Worm (Caenorhabditis elegans) whole organism, young adult: ENCODE data around the gene dhs-19.
A peak's percentile ranks its signal among the peaks of the same experiment; 100 is the strongest.

Experiments
- B0019.2 ChIP-seq: fragments of 200-800 bp; sonication (Bioruptor generic); conservative IDR thresholded peaks from 2 replicates; pipeline ENCODE4 v1.3.6; 2022; ENCODE audit warnings: missing genetic modification reagents, missing genetic modification characterization, missing compliant biosample characterization
- B0336.3 ChIP-seq: fragments of 200-800 bp; sonication (Bioruptor generic); IDR thresholded peaks from 2 replicates; pipeline ENCODE4 v1.3.6; 2022; ENCODE audit warnings: missing genetic modification characterization, missing compliant biosample characterization
- C17E4.6 ChIP-seq: fragments of 200-800 bp; sonication (Bioruptor generic); IDR thresholded peaks from 2 replicates; pipeline ENCODE4 v1.3.6; 2022; ENCODE audit warnings: missing genetic modification reagents, missing genetic modification characterization, missing compliant biosample characterization
- D2030.7 ChIP-seq: fragments of 200-800 bp; sonication (Bioruptor generic); IDR thresholded peaks from 2 replicates; pipeline ENCODE4 v1.3.6; 2022; ENCODE audit warnings: missing genetic modification reagents, missing genetic modification characterization, missing compliant biosample characterization
- F22D6.2 ChIP-seq: sonication (generic microtip); optimal IDR thresholded peaks from 2 replicates; lab custom pipeline; 2016; ENCODE audit warnings: mild to moderate bottlenecking, missing genetic modification characterization, missing compliant biosample characterization
- F23B12.7 ChIP-seq: sonication (generic microtip); optimal IDR thresholded peaks from 2 replicates; lab custom pipeline; 2017; ENCODE audit warnings: missing genetic modification characterization, mild to moderate bottlenecking, missing compliant biosample characterization, antibody characterized with exemption, moderate library complexity; ENCODE audit not compliant: insufficient read depth
- F33H1.4 ChIP-seq: fragments of 200-800 bp; sonication (Bioruptor generic); IDR thresholded peaks from 2 replicates; pipeline ENCODE4 v1.3.6; 2022; ENCODE audit warnings: missing genetic modification reagents, missing genetic modification characterization, missing compliant biosample characterization
- F49E8.2 ChIP-seq: sonication (generic microtip); optimal IDR thresholded peaks from 3 replicates; lab custom pipeline; 2017; ENCODE audit warnings: missing genetic modification characterization, mild to moderate bottlenecking, missing compliant biosample characterization, antibody characterized with exemption, moderate library complexity; ENCODE audit not compliant: insufficient read depth
- F55B11.4 ChIP-seq: sonication (generic microtip); optimal IDR thresholded peaks from 2 replicates; lab custom pipeline; 2016; ENCODE audit warnings: missing compliant biosample characterization, missing genetic modification characterization, borderline replicate concordance; ENCODE audit not compliant: insufficient read depth
- K12H6.12 ChIP-seq: fragments of 200-800 bp; sonication (Bioruptor generic); optimal IDR thresholded peaks from 2 replicates; lab custom pipeline; 2018; ENCODE audit warnings: mild to moderate bottlenecking, missing genetic modification characterization, missing compliant biosample characterization
- Y56A3A.18 ChIP-seq: fragments of 200-800 bp; sonication (Bioruptor generic); IDR thresholded peaks from 2 replicates; pipeline ENCODE4 v1.3.6; 2022; ENCODE audit warnings: missing genetic modification reagents, missing genetic modification characterization, missing compliant biosample characterization
- Y79H2A.3 ChIP-seq: fragments of 200-800 bp; sonication (Bioruptor generic); conservative IDR thresholded peaks from 2 replicates; pipeline ENCODE4 v1.3.6; 2022; ENCODE audit warnings: missing genetic modification reagents, missing genetic modification characterization, missing compliant biosample characterization
- Y95B8A.8 ChIP-seq: fragments of 200-800 bp; sonication (Bioruptor generic); IDR thresholded peaks from 2 replicates; pipeline ENCODE4 v1.3.6; 2022; ENCODE audit warnings: missing genetic modification reagents, missing genetic modification characterization, missing compliant biosample characterization
- ZK185.1 ChIP-seq: sonication (generic microtip); optimal IDR thresholded peaks from 2 replicates; lab custom pipeline; 2016; ENCODE audit warnings: mild to moderate bottlenecking, missing genetic modification characterization, missing compliant biosample characterization; ENCODE audit not compliant: poor library complexity, severe bottlenecking
- akir-1 ChIP-seq: fragments of 200-800 bp; sonication (Bioruptor generic); optimal IDR thresholded peaks from 2 replicates; lab custom pipeline; 2018; ENCODE audit warnings: mild to moderate bottlenecking, missing genetic modification characterization, moderate library complexity, missing compliant biosample characterization
- aptf-2 ChIP-seq: fragments of 200-800 bp; sonication (Bioruptor generic); conservative IDR thresholded peaks from 2 replicates; pipeline ENCODE4 v1.3.6; 2022; ENCODE audit warnings: missing genetic modification reagents, missing genetic modification characterization, missing compliant biosample characterization
- aptf-3 ChIP-seq: fragments of 200-800 bp; sonication (Bioruptor generic); IDR thresholded peaks from 2 replicates; pipeline ENCODE4 v1.3.6; 2022; ENCODE audit warnings: missing genetic modification characterization, missing compliant biosample characterization
- attf-3 ChIP-seq: fragments of 200-800 bp; sonication (Bioruptor generic); conservative IDR thresholded peaks from 2 replicates; pipeline ENCODE4 v1.3.6; 2022; ENCODE audit warnings: missing genetic modification reagents, missing genetic modification characterization, missing compliant biosample characterization
- attf-5 ChIP-seq: fragments of 200-800 bp; sonication (Bioruptor generic); optimal IDR thresholded peaks from 2 replicates; lab custom pipeline; 2018; ENCODE audit warnings: mild to moderate bottlenecking, missing genetic modification characterization, missing compliant biosample characterization
- attf-6 ChIP-seq: fragments of 200-800 bp; sonication (Bioruptor generic); IDR thresholded peaks from 2 replicates; pipeline ENCODE4 v1.3.6; 2022; ENCODE audit warnings: missing genetic modification reagents, missing genetic modification characterization, missing compliant biosample characterization
- ceh-40 ChIP-seq: fragments of 200-800 bp; sonication (Bioruptor generic); IDR thresholded peaks from 2 replicates; pipeline ENCODE4 v1.3.6; 2022; ENCODE audit warnings: missing genetic modification characterization, missing compliant biosample characterization
- ceh-91 ChIP-seq: fragments of 200-800 bp; sonication (Bioruptor generic); IDR thresholded peaks from 2 replicates; pipeline ENCODE4 v1.3.6; 2022; ENCODE audit warnings: missing genetic modification reagents, missing genetic modification characterization, missing compliant biosample characterization
- chd-7 ChIP-seq: sonication (generic microtip); optimal IDR thresholded peaks from 2 replicates; lab custom pipeline; 2016; ENCODE audit warnings: mild to moderate bottlenecking, missing genetic modification characterization, moderate library complexity, missing compliant biosample characterization
- die-1 ChIP-seq: sonication (generic microtip); optimal IDR thresholded peaks from 2 replicates; lab custom pipeline; 2016; ENCODE audit warnings: missing genotype, mild to moderate bottlenecking, missing genetic modification characterization, missing compliant biosample characterization
- dpl-1 ChIP-seq: fragments of 150-350 bp; optimal IDR thresholded peaks from 2 replicates; lab custom pipeline; 2014; ENCODE audit warnings: missing biosample characterization, missing genetic modification reagents, missing genetic modification characterization
- efl-1 ChIP-seq: fragments of 150-350 bp; optimal IDR thresholded peaks from 2 replicates; lab custom pipeline; 2014; ENCODE audit warnings: missing biosample characterization, missing genetic modification reagents, missing genetic modification characterization
- egl-44 ChIP-seq: fragments of 200-800 bp; sonication (Bioruptor generic); IDR thresholded peaks from 2 replicates; pipeline ENCODE4 v1.3.6; 2022; ENCODE audit warnings: missing genetic modification reagents, missing genetic modification characterization, missing compliant biosample characterization
- egrh-3 ChIP-seq: fragments of 200-800 bp; sonication (Bioruptor generic); IDR thresholded peaks from 2 replicates; pipeline ENCODE4 v1.3.6; 2022; ENCODE audit warnings: missing genetic modification reagents, missing genetic modification characterization, missing compliant biosample characterization
- ekl-4 ChIP-seq: fragments of 200-800 bp; sonication (Bioruptor generic); IDR thresholded peaks from 2 replicates; pipeline ENCODE4 v1.3.6; 2022; ENCODE audit warnings: missing genetic modification reagents, missing genetic modification characterization, missing compliant biosample characterization
- fkh-3 ChIP-seq: sonication (generic microtip); optimal IDR thresholded peaks from 2 replicates; lab custom pipeline; 2016; ENCODE audit warnings: mild to moderate bottlenecking, missing genetic modification characterization, missing compliant biosample characterization
- hlh-12 ChIP-seq: sonication (generic microtip); optimal IDR thresholded peaks from 2 replicates; lab custom pipeline; 2016; ENCODE audit warnings: missing genetic modification characterization, missing compliant biosample characterization
- hrde-1 ChIP-seq: sonication (generic microtip); optimal IDR thresholded peaks from 2 replicates; lab custom pipeline; 2016; ENCODE audit warnings: missing genetic modification characterization, mild to moderate bottlenecking, missing compliant biosample characterization, moderate library complexity, missing genotype, missing genetic modification reagents, borderline replicate concordance
- lsl-1 ChIP-seq: fragments of 200-800 bp; sonication (Bioruptor generic); optimal IDR thresholded peaks from 2 replicates; lab custom pipeline; 2018; ENCODE audit warnings: mild to moderate bottlenecking, missing genetic modification characterization, moderate library complexity, missing compliant biosample characterization
- mxl-1 ChIP-seq: sonication (generic microtip); optimal IDR thresholded peaks from 2 replicates; lab custom pipeline; 2016; ENCODE audit warnings: missing genetic modification characterization, missing compliant biosample characterization
- nfya-1 ChIP-seq: sonication (generic microtip); optimal IDR thresholded peaks from 2 replicates; lab custom pipeline; 2017; ENCODE audit warnings: antibody characterized with exemption, missing compliant biosample characterization, missing genetic modification characterization, borderline replicate concordance; ENCODE audit not compliant: insufficient read depth
- nhr-90 ChIP-seq: sonication (generic microtip); optimal IDR thresholded peaks from 2 replicates; lab custom pipeline; 2016; ENCODE audit warnings: missing genotype, mild to moderate bottlenecking, missing genetic modification characterization, missing compliant biosample characterization
- sea-2 ChIP-seq: fragments of 200-800 bp; sonication (Bioruptor generic); IDR thresholded peaks from 2 replicates; pipeline ENCODE4 v1.3.6; 2022; ENCODE audit warnings: missing genetic modification characterization, missing compliant biosample characterization
- snpc-1.3 ChIP-seq: sonication (generic microtip); optimal IDR thresholded peaks from 2 replicates; lab custom pipeline; 2017; ENCODE audit warnings: missing genetic modification characterization, mild to moderate bottlenecking, missing compliant biosample characterization, antibody characterized with exemption, moderate library complexity, missing genotype, missing genetic modification reagents; ENCODE audit not compliant: insufficient read depth
- somi-1 ChIP-seq: fragments of 200-800 bp; sonication (Bioruptor generic); optimal IDR thresholded peaks from 2 replicates; lab custom pipeline; 2018; ENCODE audit warnings: mild to moderate bottlenecking, missing genetic modification characterization, missing compliant biosample characterization
- tbp1 ChIP-seq: fragments of 200-800 bp; sonication (Bioruptor generic); optimal IDR thresholded peaks from 2 replicates; lab custom pipeline; 2018; ENCODE audit warnings: mild to moderate bottlenecking, missing genetic modification characterization, missing compliant biosample characterization
- tbx-9 ChIP-seq: sonication (generic microtip); optimal IDR thresholded peaks from 2 replicates; lab custom pipeline; 2016; ENCODE audit warnings: borderline replicate concordance, missing genetic modification characterization, inconsistent platforms, missing compliant biosample characterization
- tlf-1 ChIP-seq: fragments of 200-800 bp; sonication (Bioruptor generic); optimal IDR thresholded peaks from 2 replicates; lab custom pipeline; 2018; ENCODE audit warnings: mild to moderate bottlenecking, missing genetic modification characterization, missing compliant biosample characterization
- unc-130 ChIP-seq: sonication (generic microtip); optimal IDR thresholded peaks from 2 replicates; lab custom pipeline; 2016; ENCODE audit warnings: missing genetic modification reagents, missing genetic modification characterization, missing compliant biosample characterization
- ztf-26 ChIP-seq: sonication (generic microtip); optimal IDR thresholded peaks from 2 replicates; lab custom pipeline; 2017; ENCODE audit warnings: missing genetic modification characterization, missing compliant biosample characterization

dhs-19 gene

DNA sequence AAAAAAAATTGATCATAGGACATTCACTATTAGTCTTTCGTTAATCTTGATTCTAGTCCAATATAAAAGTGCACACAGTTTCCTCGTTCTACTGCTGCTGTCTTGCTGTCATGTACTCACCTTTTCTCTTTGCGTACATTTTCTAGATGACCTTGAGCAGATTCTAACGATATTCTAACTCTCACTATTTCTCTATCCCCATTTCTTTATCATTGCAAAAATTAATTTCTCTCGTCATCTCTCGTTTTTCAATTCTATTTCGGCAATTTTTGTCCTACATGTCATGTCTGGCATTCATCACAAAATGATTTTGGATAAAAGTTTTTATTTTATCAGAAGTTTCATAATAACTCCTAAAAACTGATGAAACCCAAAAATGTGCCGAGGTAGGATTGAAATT is 18.5 kb upstream of the dhs-19 start, which contains the start of gene ttll-5:
ttll-5 (plus strand) TSS at position 288 of the 400 bp plus-strand sequence.
- TF ChIP-seq F22D6.2 (tag; lab: Kevin White, UChicago): no peak
- no peak for TF ChIP-seq aptf-3 (GFP tag; lab: Robert Waterston, UW)
- TF ChIP-seq chd-7 (tag; lab: Kevin White, UChicago): no peak
- no peak for TF ChIP-seq hlh-12 (tag; lab: Kevin White, UChicago)
- TF ChIP-seq nfya-1 (tag; lab: Kevin White, UChicago): no peak
- no peak for TF ChIP-seq aptf-2 (GFP tag; lab: Robert Waterston, UW)
- TF ChIP-seq attf-6 (GFP tag; lab: Robert Waterston, UW): no peak
- no peak for TF ChIP-seq F33H1.4
- no peak for TF ChIP-seq Y56A3A.18
- no peak for TF ChIP-seq akir-1 (GFP tag; lab: Kevin White, UChicago)
- no peak for TF ChIP-seq hrde-1 (tag; lab: Kevin White, UChicago)
- no peak for TF ChIP-seq dpl-1 (GFP tag; lab: Kevin White, UChicago)
- no peak for TF ChIP-seq mxl-1
- TF ChIP-seq fkh-3 (tag; lab: Kevin White, UChicago): no peak
- no peak for TF ChIP-seq somi-1
- TF ChIP-seq F23B12.7 (tag; lab: Kevin White, UChicago): no peak
- no peak for TF ChIP-seq C17E4.6 (GFP tag; lab: Robert Waterston, UW)
- no peak for TF ChIP-seq F55B11.4 (tag; lab: Kevin White, UChicago)
- TF ChIP-seq tbx-9 (tag; lab: Kevin White, UChicago): no peak

DNA sequence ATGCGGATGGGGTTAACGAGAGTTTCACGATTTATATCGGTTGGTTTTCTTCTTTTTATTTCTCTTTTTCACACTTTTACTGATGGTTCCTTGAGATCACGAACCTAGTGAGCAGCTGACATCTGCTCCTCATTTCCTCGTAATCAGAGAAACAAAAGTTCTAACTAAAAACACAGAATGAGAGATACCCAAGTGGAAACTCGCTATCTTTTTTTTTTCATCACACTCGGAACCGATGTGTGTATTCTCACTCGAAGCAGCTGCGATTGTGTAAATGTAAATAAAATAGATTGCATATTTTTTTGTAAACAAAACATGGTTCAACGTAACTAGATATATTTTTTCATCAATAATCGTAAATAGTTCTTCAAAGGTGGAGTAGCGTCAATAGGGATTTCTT is 16.1 kb upstream of the dhs-19 start:
- TF ChIP-seq somi-1 (no peak), ceh-40 (GFP tag; lab: Robert Waterston, UW) (no peak)

DNA sequence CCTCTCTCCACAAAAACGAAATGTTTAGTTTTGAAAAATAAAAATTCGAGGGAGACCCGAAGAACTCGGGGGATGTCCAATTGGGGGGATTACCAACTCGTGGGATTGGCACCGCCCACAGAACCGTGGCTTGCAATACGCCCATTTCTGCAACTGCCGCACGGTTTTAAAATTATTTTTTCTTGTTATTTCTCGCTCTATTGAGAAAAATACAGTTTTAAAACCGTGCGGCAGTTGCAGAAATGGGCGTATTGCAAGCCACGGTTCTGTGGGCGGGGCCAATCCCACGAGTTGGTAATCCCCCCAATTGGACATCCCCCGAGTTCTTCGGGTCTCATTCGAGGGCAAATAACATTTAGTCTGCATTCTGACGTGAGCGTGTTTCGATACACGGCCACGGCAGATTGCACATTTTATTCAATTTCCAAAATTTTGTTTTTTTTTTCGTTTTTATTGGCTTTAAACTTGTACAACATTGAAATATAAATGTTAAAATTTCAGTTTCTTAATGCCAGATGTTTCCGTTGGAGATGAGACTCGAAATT is 14.6 kb upstream of the dhs-19 start, which contains the start of the genes C55A6.1 and C55A6.10:
C55A6.1 (minus strand) TSS at position 116 of the 545 bp plus-strand sequence.
C55A6.10 (plus strand) TSS at position 495 of the 545 bp plus-strand sequence.
- TF ChIP-seq ztf-26 (tag; lab: Kevin White, UChicago) (peak; percentile 51), attf-3 (GFP tag; lab: Robert Waterston, UW) (peak; percentile 69), ceh-91 (GFP tag; lab: Robert Waterston, UW) (peak; percentile 74), die-1 (peak; percentile 15), egrh-3 (GFP tag; lab: Robert Waterston, UW) (peak; percentile 69; the same call in 1 of the 2 replicates), B0336.3 (GFP tag; lab: Robert Waterston, UW) (0 out of 2 replicates have a peak, but pooled peaks have one; percentile 54), efl-1 (GFP tag; lab: Kevin White, UChicago) (peak; percentile 23), B0019.2 (GFP tag; lab: Robert Waterston, UW) (peak; percentile 72; the same call in 1 of the 2 replicates), Y95B8A.8 (peak; percentile 78; the same call in 1 of the 2 replicates), aptf-2 (GFP tag; lab: Robert Waterston, UW) (0 out of 2 replicates have a peak, but pooled peaks have one; percentile 25), D2030.7 (GFP tag; lab: Robert Waterston, UW) (peak; percentile 93), egl-44 (GFP tag; lab: Robert Waterston, UW) (peak; percentile 65; the same call in 1 of the 2 replicates), sea-2 (GFP tag; lab: Robert Waterston, UW) (0 out of 2 replicates have a peak, but pooled peaks have one; percentile 27), lsl-1 (GFP tag; lab: Kevin White, UChicago) (peak; percentile 61), Y79H2A.3 (GFP tag; lab: Robert Waterston, UW) (peak; percentile 70; the same call in 1 of the 2 replicates), nhr-90 (tag; lab: Kevin White, UChicago) (peak; percentile 20), F49E8.2 (tag; lab: Kevin White, UChicago) (peak; percentile 61), ekl-4 (peak; percentile 90), tbp1 (GFP tag; lab: Kevin White, UChicago) (peak; percentile 51), F33H1.4 (peak; percentile 64), unc-130 (GFP tag; lab: Kevin White, UChicago) (peak; percentile 59), tlf-1 (GFP tag; lab: Kevin White, UChicago) (peak; percentile 30), attf-5 (GFP tag; lab: Kevin White, UChicago) (peak; percentile 86), C17E4.6 (GFP tag; lab: Robert Waterston, UW) (peak; percentile 67), K12H6.12 (peak; percentile 50), snpc-1.3 (tag; lab: Kevin White, UChicago) (peak; percentile 46), ZK185.1 (peak; percentile 64)
